Worm (Caenorhabditis elegans) whole organism, L1 larva: ENCODE measurements around the gene srj-5.

Source experiments
- C04F5.9 ChIP-seq: sonication (generic microtip); optimal IDR thresholded peaks from 2 replicates; lab custom pipeline; 2016; ENCODE audit warnings: missing genetic modification characterization, missing compliant biosample characterization
- F16B12.6 ChIP-seq: fragments of 150-350 bp; optimal IDR thresholded peaks from 2 replicates; lab custom pipeline; 2014; ENCODE audit warnings: missing biosample characterization, missing genetic modification characterization
- aly-2 ChIP-seq: fragments of 150-350 bp; optimal IDR thresholded peaks from 2 replicates; lab custom pipeline; 2014; ENCODE audit warnings: missing biosample characterization, missing genetic modification characterization
- ama-1 ChIP-seq: fragments of 150-350 bp; optimal IDR thresholded peaks from 2 replicates; lab custom pipeline; 2014
- ceh-63 ChIP-seq: fragments of 200-800 bp; sonication (Bioruptor generic); optimal IDR thresholded peaks from 2 replicates; lab custom pipeline; 2018; ENCODE audit warnings: mild to moderate bottlenecking, missing genetic modification characterization, missing compliant biosample characterization
- ceh-82 ChIP-seq, 3 experiments: fragments of 150-350 bp in 1 of 3; sonication (generic microtip) in 2 of 3; optimal IDR thresholded peaks; 2 replicates each; lab custom pipeline; 2014 to 2017; ENCODE audit warnings: missing biosample characterization in 3 of 3, missing genetic modification characterization in 3 of 3
- ceh-88 ChIP-seq: fragments of 200-800 bp; sonication (Bioruptor generic); IDR thresholded peaks from 2 replicates; pipeline ENCODE4 v1.3.6; 2022; ENCODE audit warnings: missing genetic modification characterization, missing compliant biosample characterization
- dpl-1 ChIP-seq, 3 experiments: fragments of 150-350 bp in 2 of 3; sonication (generic microtip) in 1 of 3; optimal IDR thresholded peaks; 2 replicates each; lab custom pipeline; 2014 to 2017; ENCODE audit warnings: missing biosample characterization in 3 of 3, missing genetic modification characterization in 3 of 3, missing genetic modification reagents in 3 of 3
- dsc-1 ChIP-seq: sonication (generic microtip); optimal IDR thresholded peaks from 2 replicates; lab custom pipeline; 2016; ENCODE audit warnings: mild to moderate bottlenecking, missing genetic modification characterization, missing compliant biosample characterization
- ets-5 ChIP-seq: fragments of 200-800 bp; sonication (Bioruptor generic); IDR thresholded peaks from 2 replicates; pipeline ENCODE4 v1.3.6; 2022; ENCODE audit warnings: missing genetic modification characterization, missing compliant biosample characterization
- fkh-10 ChIP-seq: sonication (generic microtip); optimal IDR thresholded peaks from 2 replicates; lab custom pipeline; 2017; ENCODE audit warnings: missing biosample characterization, missing genetic modification reagents, missing genetic modification characterization
- fkh-8 ChIP-seq: sonication (generic microtip); optimal IDR thresholded peaks from 2 replicates; lab custom pipeline; 2016; ENCODE audit warnings: mild to moderate bottlenecking, missing genetic modification characterization, missing compliant biosample characterization
- grh-1 ChIP-seq: fragments of 200-800 bp; sonication (Bioruptor generic); IDR thresholded peaks from 2 replicates; pipeline ENCODE4 v1.3.6; 2022; ENCODE audit warnings: missing genetic modification reagents, missing genetic modification characterization, missing compliant biosample characterization
- hlh-17 ChIP-seq: fragments of 200-800 bp; sonication (Bioruptor generic); optimal IDR thresholded peaks from 2 replicates; lab custom pipeline; 2018; ENCODE audit warnings: missing genetic modification characterization, mild to moderate bottlenecking, missing compliant biosample characterization, moderate library complexity, borderline replicate concordance
- hlh-4 ChIP-seq: sonication (generic microtip); optimal IDR thresholded peaks from 2 replicates; lab custom pipeline; 2016; ENCODE audit warnings: mild to moderate bottlenecking, missing genetic modification characterization, missing compliant biosample characterization
- hpl-2 ChIP-seq: fragments of 150-350 bp; optimal IDR thresholded peaks from 2 replicates; lab custom pipeline; 2014; ENCODE audit warnings: missing biosample characterization, missing genetic modification reagents, missing genetic modification characterization
- irx-1 ChIP-seq: sonication (generic microtip); optimal IDR thresholded peaks from 2 replicates; lab custom pipeline; 2016; ENCODE audit warnings: missing genetic modification characterization, missing compliant biosample characterization
- isw-1 ChIP-seq: fragments of 200-800 bp; sonication (Bioruptor generic); IDR thresholded peaks from 2 replicates; pipeline ENCODE4 v1.3.6; 2022; ENCODE audit warnings: missing genetic modification characterization, missing compliant biosample characterization
- lin-14 ChIP-seq: fragments of 200-800 bp; sonication (Bioruptor generic); optimal IDR thresholded peaks from 2 replicates; lab custom pipeline; 2018; ENCODE audit warnings: mild to moderate bottlenecking, missing genetic modification characterization, moderate library complexity, missing compliant biosample characterization
- lin-15B ChIP-seq: fragments of 150-350 bp; sonication (generic microtip); optimal IDR thresholded peaks from 3 replicates; lab custom pipeline; 2014; ENCODE audit warnings: missing biosample characterization, missing genetic modification characterization
- lin-35 ChIP-seq, 2 experiments: fragments of 150-350 bp; optimal IDR thresholded peaks; 2 replicates each; lab custom pipeline; 2014; ENCODE audit warnings: missing biosample characterization in 2 of 2, missing genetic modification characterization in 2 of 2, missing genetic modification reagents in 2 of 2
- lsy-2 ChIP-seq, 2 experiments: fragments of 150-350 bp; optimal IDR thresholded peaks; 2 replicates each; lab custom pipeline; 2014; ENCODE audit warnings: missing biosample characterization in 2 of 2, missing genetic modification characterization in 2 of 2
- mab-9 ChIP-seq: fragments of 200-800 bp; sonication (Bioruptor generic); IDR thresholded peaks from 2 replicates; pipeline ENCODE4 v1.3.6; 2022; ENCODE audit warnings: missing genetic modification reagents, missing genetic modification characterization, missing compliant biosample characterization
- mdl-1 ChIP-seq, 2 experiments: fragments of 150-350 bp; optimal IDR thresholded peaks; 2 replicates each; lab custom pipeline; 2014 to 2017; ENCODE audit warnings: missing biosample characterization in 2 of 2, missing genetic modification characterization in 2 of 2, inconsistent platforms in 1 of 2
- mef-2 ChIP-seq: fragments of 150-350 bp; optimal IDR thresholded peaks from 2 replicates; lab custom pipeline; 2014; ENCODE audit warnings: missing biosample characterization, missing genetic modification characterization
- mep-1 ChIP-seq: fragments of 150-350 bp; optimal IDR thresholded peaks from 2 replicates; lab custom pipeline; 2014; ENCODE audit warnings: missing biosample characterization, missing genetic modification characterization
- nhr-12 ChIP-seq: sonication (generic microtip); optimal IDR thresholded peaks from 2 replicates; lab custom pipeline; 2017; ENCODE audit warnings: missing biosample characterization, missing genetic modification characterization
- nhr-20 ChIP-seq: sonication (generic microtip); optimal IDR thresholded peaks from 2 replicates; lab custom pipeline; 2016; ENCODE audit warnings: mild to moderate bottlenecking, missing genetic modification characterization, missing compliant biosample characterization
- nhr-237 ChIP-seq: fragments of 150-350 bp; optimal IDR thresholded peaks from 2 replicates; lab custom pipeline; 2014; ENCODE audit warnings: missing biosample characterization, missing genetic modification characterization
- nhr-28 ChIP-seq: fragments of 150-350 bp; optimal IDR thresholded peaks from 2 replicates; lab custom pipeline; 2014; ENCODE audit warnings: missing biosample characterization, missing genetic modification characterization
- nhr-47 ChIP-seq: sonication (generic microtip); optimal IDR thresholded peaks from 2 replicates; lab custom pipeline; 2016; ENCODE audit warnings: mild to moderate bottlenecking, missing genetic modification characterization, moderate library complexity, missing compliant biosample characterization
- nhr-77 ChIP-seq: fragments of 150-350 bp; optimal IDR thresholded peaks from 2 replicates; lab custom pipeline; 2014; ENCODE audit warnings: missing biosample characterization, missing genetic modification characterization
- nhr-85 ChIP-seq: sonication (generic microtip); peaks from one replicate; lab custom pipeline; 2016; ENCODE audit warnings: missing genetic modification characterization, inconsistent platforms, missing compliant biosample characterization
- nhr-90 ChIP-seq: sonication (generic microtip); optimal IDR thresholded peaks from 2 replicates; lab custom pipeline; 2016; ENCODE audit warnings: mild to moderate bottlenecking, missing genetic modification characterization, missing compliant biosample characterization; ENCODE audit not compliant: poor library complexity
- pax-3 ChIP-seq: fragments of 200-800 bp; sonication (Bioruptor generic); optimal IDR thresholded peaks from 2 replicates; lab custom pipeline; 2018; ENCODE audit warnings: mild to moderate bottlenecking, missing genetic modification characterization, moderate library complexity, missing compliant biosample characterization
- snpc-4 ChIP-seq: fragments of 150-350 bp; optimal IDR thresholded peaks from 2 replicates; lab custom pipeline; 2014; ENCODE audit warnings: missing biosample characterization, missing genetic modification characterization
- snu-23 ChIP-seq: sonication (generic microtip); optimal IDR thresholded peaks from 2 replicates; lab custom pipeline; 2016; ENCODE audit warnings: missing genetic modification characterization, missing compliant biosample characterization
- sox-4 ChIP-seq: sonication (generic microtip); optimal IDR thresholded peaks from 2 replicates; lab custom pipeline; 2016; ENCODE audit warnings: missing genetic modification characterization, missing compliant biosample characterization
- sptf-1 ChIP-seq: fragments of 150-350 bp; optimal IDR thresholded peaks from 2 replicates; lab custom pipeline; 2014; ENCODE audit warnings: missing biosample characterization, missing genetic modification characterization
- unc-62 ChIP-seq: fragments of 150-350 bp; optimal IDR thresholded peaks from 2 replicates; lab custom pipeline; 2014; ENCODE audit warnings: missing biosample characterization, missing genetic modification reagents, missing genetic modification characterization
- unc-98 ChIP-seq: fragments of 200-800 bp; sonication (Bioruptor generic); IDR thresholded peaks from 2 replicates; pipeline ENCODE4 v1.3.6; 2022; ENCODE audit warnings: missing genetic modification characterization, missing compliant biosample characterization
- vab-15 ChIP-seq: sonication (generic microtip); optimal IDR thresholded peaks from 2 replicates; lab custom pipeline; 2017; ENCODE audit warnings: missing genotype, mild to moderate bottlenecking, missing genetic modification characterization, missing compliant biosample characterization
- ztf-11 ChIP-seq, 2 experiments: sonication (generic microtip); optimal IDR thresholded peaks; 2 replicates each; lab custom pipeline; 2016 to 2017; ENCODE audit warnings: missing genetic modification characterization in 2 of 2, missing biosample characterization in 1 of 2, missing compliant biosample characterization in 1 of 2

srj-5 gene

DNA sequence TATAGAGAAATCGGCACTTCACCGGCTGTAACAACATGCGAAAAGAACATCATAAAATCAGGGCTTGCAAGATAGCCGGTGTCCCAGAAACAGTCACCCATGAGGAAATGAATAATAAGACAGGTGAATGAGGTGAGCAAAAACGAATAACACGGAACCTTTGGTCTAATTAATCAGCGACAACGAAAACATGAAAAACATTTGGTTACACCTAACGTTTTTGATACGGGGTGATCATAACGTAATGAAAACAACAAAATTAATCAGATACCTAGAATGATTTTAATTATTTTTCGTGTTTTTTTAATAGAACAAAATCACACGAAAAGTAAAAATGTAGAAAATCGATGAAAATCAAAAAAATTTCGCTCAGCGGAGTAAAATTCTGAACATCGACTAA, 3.0 kb upstream of the srj-5 start, which contains the start of gene srh-245:
Gene srh-245, minus strand, starts transcription at position 101 of the 400 bp plus-strand sequence.
- TF ChIP-seq aly-2 (tag; lab: Kevin White, UChicago) (no peak), dpl-1 (GFP tag; optimal IDR thresholded peaks at IDR 0.05; lab: Kevin White, UChicago) (no peak), nhr-85 (no peak), ets-5 (no peak), sox-4 (tag; lab: Kevin White, UChicago) (no peak), nhr-90 (tag; lab: Kevin White, UChicago) (no peak), mep-1 (tag; lab: Kevin White, UChicago) (no peak), snpc-4 (tag; lab: Kevin White, UChicago) (no peak), snu-23 (GFP tag; lab: Kevin White, UChicago) (no peak)

- TF ChIP-seq nhr-28 (no peak), ceh-88 (GFP tag; lab: Robert Waterston, UW) (no peak), isw-1 (no peak), unc-98 (GFP tag; lab: Robert Waterston, UW) (no peak), mef-2 (tag; lab: Kevin White, UChicago) (no peak), sox-4 (tag; lab: Kevin White, UChicago) (no peak), hlh-17 (GFP tag; lab: Kevin White, UChicago) (no peak), lin-14 (GFP tag; lab: Kevin White, UChicago) (no peak), grh-1 (GFP tag; lab: Robert Waterston, UW) (no peak), aly-2 (tag; lab: Kevin White, UChicago) (no peak), lin-15B (tag; lab: Kevin White, UChicago) (no peak), lin-35 (GFP tag; optimal IDR thresholded peaks at IDR 0.05; lab: Kevin White, UChicago) (no peak), mdl-1 (tag; optimal IDR thresholded peaks at IDR 0.05; lab: Kevin White, UChicago) (no peak), ceh-63 (no peak), hlh-4 (tag; lab: Kevin White, UChicago) (no peak), nhr-12 (tag; lab: Kevin White, UChicago) (no peak), fkh-10 (GFP tag; lab: Kevin White, UChicago) (no peak), ceh-82 (tag; optimal IDR thresholded peaks at IDR 0.05; lab: Kevin White, UChicago) (no peak)
These were observed 1.6 kb upstream of the srj-5 start, which contains the start of gene srj-6 for ce11 chrV:654402-654801. TSS of gene srj-6 (minus strand) at chrV:654502.

DNA sequence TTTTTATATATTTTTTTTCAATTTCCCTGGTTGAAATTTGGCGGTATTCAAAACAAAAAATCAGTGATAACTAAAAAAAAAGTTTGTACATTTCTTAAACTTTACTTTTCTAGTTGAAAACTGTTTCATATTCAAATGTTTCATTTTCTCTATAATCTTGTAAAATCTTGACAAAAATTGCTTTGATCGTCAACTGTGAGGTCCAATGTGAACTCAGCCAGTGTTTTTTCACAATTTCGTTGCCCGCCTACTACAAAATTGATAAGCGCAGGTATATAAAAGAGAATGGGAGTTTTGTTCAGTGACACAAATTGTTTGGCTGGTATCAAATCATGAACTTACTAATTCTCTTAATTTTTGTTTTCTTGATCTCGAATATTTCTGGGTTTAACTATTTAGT, 6.0 kb downstream of the srj-5 start, which contains the start of gene ugt-42:
Gene ugt-42, plus strand, starts transcription at position 301 of the 400 bp plus-strand sequence.
- TF ChIP-seq mab-9 (GFP tag; lab: Robert Waterston, UW), result no peak
- no peak for TF ChIP-seq nhr-47
- TF ChIP-seq unc-98 (GFP tag; lab: Robert Waterston, UW), result no peak
- no peak for TF ChIP-seq isw-1
- TF ChIP-seq pax-3, result no peak
- TF ChIP-seq nhr-77 (tag; lab: Kevin White, UChicago), result no peak
- TF ChIP-seq fkh-8 (tag; lab: Kevin White, UChicago), result no peak
- no peak for TF ChIP-seq dsc-1
- TF ChIP-seq, all 84 proteins: peak for 0

DNA sequence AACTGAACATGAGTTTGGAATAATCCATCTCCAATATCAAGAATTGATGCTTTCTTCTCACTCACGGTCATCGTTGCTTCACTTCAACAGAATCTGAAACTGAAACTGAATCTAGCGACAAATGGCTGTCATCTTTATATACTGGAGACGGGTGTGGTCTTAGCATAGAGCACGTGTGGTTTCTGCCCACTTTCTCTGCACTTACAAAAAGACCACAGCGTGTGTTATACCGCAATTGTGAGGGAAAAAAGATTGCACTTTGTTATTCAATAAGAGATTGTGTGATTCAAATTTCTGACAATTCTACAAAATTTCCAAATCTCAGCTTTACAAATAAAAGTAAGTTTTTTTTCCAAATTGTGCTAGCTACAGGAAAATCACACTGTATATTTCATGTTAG, 6.7 kb downstream of the srj-5 start, which contains the start of gene F48G7.12:
Gene F48G7.12, minus strand, starts transcription at position 101 of the 400 bp plus-strand sequence.
- TF ChIP-seq snu-23 (GFP tag; lab: Kevin White, UChicago) (no peak), ets-5 (no peak), ceh-88 (GFP tag; lab: Robert Waterston, UW) (no peak), ztf-11 (tag; optimal IDR thresholded peaks at IDR 0.05; lab: Kevin White, UChicago) (no peak), C04F5.9 (tag; lab: Kevin White, UChicago) (no peak), vab-15 (tag; lab: Kevin White, UChicago) (no peak), nhr-20 (tag; lab: Kevin White, UChicago) (no peak), irx-1 (tag; lab: Kevin White, UChicago) (no peak), hpl-2 (GFP tag; lab: Kevin White, UChicago) (no peak), F16B12.6 (tag; lab: Kevin White, UChicago) (no peak), lsy-2 (tag; optimal IDR thresholded peaks at IDR 0.05; lab: Kevin White, UChicago) (no peak), nhr-237 (tag; lab: Kevin White, UChicago) (no peak), nhr-12 (tag; lab: Kevin White, UChicago) (no peak), mep-1 (tag; lab: Kevin White, UChicago) (no peak), sptf-1 (tag; lab: Kevin White, UChicago) (no peak), unc-62 (GFP tag; lab: Kevin White, UChicago) (no peak), ama-1 (lab: Kevin White, UChicago) (no peak)
- TF ChIP-seq, all 84 proteins: peak for 0
